Fruit fly (Drosophila melanogaster) whole organism, pupa: Measurements from ENCODE around the gene CG13067.

Experiments
- CG10348 ChIP-seq: fragments of 200-800 bp; sonication (Bioruptor generic); IDR thresholded peaks from 2 replicates; pipeline ENCODE4 v1.3.6; 2022; ENCODE audit warnings: missing biosample characterization, missing genetic modification characterization
- CG14655 ChIP-seq: fragments of 200-800 bp; sonication (Bioruptor generic); optimal IDR thresholded peaks from 3 replicates; lab custom pipeline; 2017; ENCODE audit warnings: mild to moderate bottlenecking, missing biosample characterization, missing genetic modification reagents, missing genetic modification characterization
- CG17806 ChIP-seq: fragments of 200-800 bp; sonication (Bioruptor generic); optimal IDR thresholded peaks from 2 replicates; lab custom pipeline; 2018; ENCODE audit warnings: missing biosample characterization, mild to moderate bottlenecking, missing genetic modification characterization, moderate library complexity
- CG32121 ChIP-seq: fragments of 200-800 bp; sonication (Bioruptor generic); IDR thresholded peaks from 2 replicates; pipeline ENCODE4 v1.3.6; 2022; ENCODE audit warnings: missing biosample characterization, missing genetic modification characterization
- CG34367 ChIP-seq: fragments of 200-800 bp; sonication (Bioruptor generic); optimal IDR thresholded peaks from 2 replicates; lab custom pipeline; 2018; ENCODE audit warnings: missing biosample characterization, mild to moderate bottlenecking, missing genetic modification characterization
- CG8159 ChIP-seq: fragments of 200-800 bp; sonication (Bioruptor generic); optimal IDR thresholded peaks from 3 replicates; lab custom pipeline; 2018; ENCODE audit warnings: missing biosample characterization, mild to moderate bottlenecking, missing genetic modification characterization, moderate library complexity
- CG8301 ChIP-seq: fragments of 200-800 bp; sonication (Bioruptor generic); optimal IDR thresholded peaks from 2 replicates; lab custom pipeline; 2018; ENCODE audit warnings: missing biosample characterization, mild to moderate bottlenecking, missing genetic modification characterization
- EcR ChIP-seq: fragments of 200-800 bp; sonication (Bioruptor generic); optimal IDR thresholded peaks from 3 replicates; lab custom pipeline; 2019; ENCODE audit warnings: missing biosample characterization, missing genetic modification characterization, mild to moderate bottlenecking, moderate library complexity, missing genetic modification reagents
- Ets98B ChIP-seq: fragments of 200-800 bp; sonication (Bioruptor generic); IDR thresholded peaks from 2 replicates; pipeline ENCODE4 v1.3.6; 2022; ENCODE audit warnings: missing biosample characterization, missing genetic modification characterization
- Pif1A ChIP-seq: fragments of 200-800 bp; sonication (Bioruptor generic); optimal IDR thresholded peaks from 3 replicates; lab custom pipeline; 2016; ENCODE audit warnings: missing biosample characterization, missing genetic modification characterization
- Pif1B ChIP-seq: fragments of 200-800 bp; sonication (Bioruptor generic); optimal IDR thresholded peaks from 3 replicates; lab custom pipeline; 2016; ENCODE audit warnings: missing biosample characterization, missing genetic modification characterization
- Snoo ChIP-seq: fragments of 200-800 bp; sonication (Bioruptor generic); optimal IDR thresholded peaks from 3 replicates; lab custom pipeline; 2017; ENCODE audit warnings: missing biosample characterization, mild to moderate bottlenecking, missing genetic modification characterization, inconsistent platforms
- gl ChIP-seq: fragments of 200-800 bp; sonication (Bioruptor generic); optimal IDR thresholded peaks from 2 replicates; lab custom pipeline; 2018; ENCODE audit warnings: missing biosample characterization, mild to moderate bottlenecking, missing genetic modification characterization

dm6 chr3L:16265000-16265399, 6.1 kb upstream of the CG13067 start, which contains the start of the genes CG13051 and CG13069:
- TF ChIP-seq Ets98B (GFP tag; lab: Robert Waterston, UW) (no peak), CG32121 (GFP tag; lab: Robert Waterston, UW) (no peak), CG10348 (GFP tag; lab: Robert Waterston, UW) (no peak), CG17806 (tag; lab: Kevin White, UChicago) (no peak), CG8159 (tag; lab: Kevin White, UChicago) (no peak), Pif1A (GFP tag; lab: Kevin White, UChicago) (no peak), EcR (GFP tag; lab: Kevin White, UChicago) (no peak), Pif1B (GFP tag; lab: Kevin White, UChicago) (no peak), CG34367 (no peak), Snoo (tag; lab: Kevin White, UChicago) (no peak), CG8301 (tag; lab: Kevin White, UChicago) (no peak), CG14655 (GFP tag; lab: Kevin White, UChicago) (no peak), gl (no peak)
